Fruit fly (Drosophila melanogaster): Measurements from ENCODE around the gene tefu.
A peak's percentile ranks its signal among the peaks of the same experiment; 100 is the strongest.

tefu gene

dm6 chr3R:15222973-15223372 lies 19.1 kb downstream of the tefu start, which contains the start of gene Polr2G (continued):
- no peak for TF ChIP-seq Lpt (GFP tag; optimal IDR thresholded peaks at IDR 0.05)
- TF ChIP-seq Tbp (GFP tag; optimal IDR thresholded peaks at IDR 0.05): no peak
- TF ChIP-seq Mes4 (GFP tag; optimal IDR thresholded peaks at IDR 0.05): no peak
- peak; percentile 14 for TF ChIP-seq BEAF-32 (GFP tag; optimal IDR thresholded peaks at IDR 0.05)
- no peak for TF ChIP-seq CG10321 (GFP tag; IDR thresholded peaks at IDR 0.05)
- TF ChIP-seq CG7839 (tag; optimal IDR thresholded peaks at IDR 0.05): no peak
- TF ChIP-seq Hr78 (GFP tag; optimal IDR thresholded peaks at IDR 0.05): no peak
- no peak for TF ChIP-seq Gug (GFP tag; IDR thresholded peaks at IDR 0.05)
- no peak for TF ChIP-seq Hey (tag; optimal IDR thresholded peaks at IDR 0.05)
- TF ChIP-seq Vsx1 (GFP tag; optimal IDR thresholded peaks at IDR 0.05): no peak
- TF ChIP-seq CG10147 (GFP tag; optimal IDR thresholded peaks at IDR 0.05): no peak
- TF ChIP-seq en (GFP tag; optimal IDR thresholded peaks at IDR 0.05): no peak
- TF ChIP-seq schlank (tag; optimal IDR thresholded peaks at IDR 0.05): no peak
- TF ChIP-seq sens (GFP tag): peak; percentile 42
- peak; percentile 67 for TF ChIP-seq Dp (GFP tag; optimal IDR thresholded peaks at IDR 0.05)
- TF ChIP-seq CG31365 (tag; optimal IDR thresholded peaks at IDR 0.05): no peak
- TF ChIP-seq gfzf (GFP tag; optimal IDR thresholded peaks at IDR 0.05): peak; percentile 63
- TF ChIP-seq dan (GFP tag; IDR thresholded peaks at IDR 0.05): no peak
- no peak for TF ChIP-seq Six4 (GFP tag; optimal IDR thresholded peaks at IDR 0.05)
- TF ChIP-seq CG34422 (GFP tag; IDR thresholded peaks at IDR 0.05): peak; percentile 13; the same call in 1 of the 3 replicates
- no peak for TF ChIP-seq her (GFP tag; optimal IDR thresholded peaks at IDR 0.05)
- TF ChIP-seq CG17829 (tag; optimal IDR thresholded peaks at IDR 0.05): no peak
- TF ChIP-seq CkIIα-i1 (GFP tag; IDR thresholded peaks at IDR 0.05): no peak
- no peak for TF ChIP-seq gcm2 (GFP tag; optimal IDR thresholded peaks at IDR 0.05)
- TF ChIP-seq CG4404 (GFP tag; IDR thresholded peaks at IDR 0.05): no peak
- peak; percentile 10 for TF ChIP-seq CG14710 (tag; optimal IDR thresholded peaks at IDR 0.05)
- no peak for TF ChIP-seq CG1529 (GFP tag; optimal IDR thresholded peaks at IDR 0.05)
- no peak for TF ChIP-seq Atf6 (GFP tag; IDR thresholded peaks at IDR 0.05)
- no peak for TF ChIP-seq CrebB (tag; optimal IDR thresholded peaks at IDR 0.05)
- TF ChIP-seq mirr (GFP tag; optimal IDR thresholded peaks at IDR 0.05): no peak
- no peak for TF ChIP-seq Sry-β (GFP tag; optimal IDR thresholded peaks at IDR 0.05)
- TF ChIP-seq pb (GFP tag; optimal IDR thresholded peaks at IDR 0.05): no peak
- no peak for TF ChIP-seq Hr39 (optimal IDR thresholded peaks at IDR 0.05)
- TF ChIP-seq CHES-1-like (GFP tag; optimal IDR thresholded peaks at IDR 0.05): no peak
- TF ChIP-seq trem (tag; optimal IDR thresholded peaks at IDR 0.05): no peak
- TF ChIP-seq CG11456 (GFP tag; IDR thresholded peaks at IDR 0.05): no peak
- TF ChIP-seq CG33557 (GFP tag; optimal IDR thresholded peaks at IDR 0.05): no peak
- TF ChIP-seq CG9727 (GFP tag; optimal IDR thresholded peaks at IDR 0.05): no peak
- TF ChIP-seq CG10431 (GFP tag; optimal IDR thresholded peaks at IDR 0.05): no peak
- TF ChIP-seq Dfd (GFP tag; optimal IDR thresholded peaks at IDR 0.05): no peak
- no peak for TF ChIP-seq CG12299 (tag; optimal IDR thresholded peaks at IDR 0.05)
- no peak for TF ChIP-seq ase (GFP tag; IDR thresholded peaks at IDR 0.05)
- no peak for TF ChIP-seq sc (optimal IDR thresholded peaks at IDR 0.05)
- TF ChIP-seq sc (GFP tag; optimal IDR thresholded peaks at IDR 0.05): no peak
- TF ChIP-seq kah (GFP tag; optimal IDR thresholded peaks at IDR 0.05): no peak
- TF ChIP-seq esg (GFP tag; conservative IDR thresholded peaks at IDR 0.05): no peak
- TF ChIP-seq pan (optimal IDR thresholded peaks at IDR 0.05): no peak
- no peak for TF ChIP-seq pan (GFP tag; optimal IDR thresholded peaks at IDR 0.05 in 1 of 2, IDR thresholded peaks at IDR 0.05 in 1 of 2)
- TF ChIP-seq Ets65A (GFP tag): no peak
- no peak for TF ChIP-seq Meics (GFP tag; optimal IDR thresholded peaks at IDR 0.05)
- TF ChIP-seq CG9817 (tag; optimal IDR thresholded peaks at IDR 0.05): no peak
- peak; percentile 10 for TF ChIP-seq CG10267 (tag; optimal IDR thresholded peaks at IDR 0.05)
- TF ChIP-seq CG34376 (GFP tag; optimal IDR thresholded peaks at IDR 0.05): no peak

Measured in whole organism, embryonic.